Fruit fly (Drosophila melanogaster) whole organism, adult: ENCODE results near the gene Septin2.

Experiments used
- CG11617 ChIP-seq: fragments of 200-800 bp; sonication (Bioruptor generic); optimal IDR thresholded peaks from 2 replicates; lab custom pipeline; 2017; ENCODE audit warnings: mild to moderate bottlenecking, missing biosample characterization, missing genetic modification reagents, missing genetic modification characterization
- CG12768 ChIP-seq: fragments of 200-800 bp; sonication (Bioruptor generic); optimal IDR thresholded peaks from 2 replicates; lab custom pipeline; 2017; ENCODE audit warnings: missing biosample characterization, missing genetic modification characterization, mild to moderate bottlenecking, moderate library complexity, missing genetic modification reagents
- CG14711 ChIP-seq: fragments of 200-800 bp; sonication (Bioruptor generic); optimal IDR thresholded peaks from 2 replicates; lab custom pipeline; 2018; ENCODE audit warnings: missing biosample characterization, mild to moderate bottlenecking, missing genetic modification characterization, moderate library complexity
- CG1620 ChIP-seq: fragments of 200-800 bp; sonication (Bioruptor generic); optimal IDR thresholded peaks from 2 replicates; lab custom pipeline; 2016; ENCODE audit warnings: missing biosample characterization, missing genetic modification characterization
- CG33017 ChIP-seq: fragments of 200-800 bp; sonication (Bioruptor generic); optimal IDR thresholded peaks from 2 replicates; lab custom pipeline; 2018; ENCODE audit warnings: missing biosample characterization, mild to moderate bottlenecking, missing genetic modification characterization, moderate library complexity
- CG5204 ChIP-seq: fragments of 200-800 bp; sonication (Bioruptor generic); optimal IDR thresholded peaks from 2 replicates; lab custom pipeline; 2016; ENCODE audit warnings: missing biosample characterization, missing genetic modification characterization
- CG7045 ChIP-seq: fragments of 200-800 bp; sonication (Bioruptor generic); optimal IDR thresholded peaks from 2 replicates; lab custom pipeline; 2017; ENCODE audit warnings: missing biosample characterization, mild to moderate bottlenecking, missing genetic modification characterization
- CG7101 ChIP-seq: fragments of 200-800 bp; sonication (Bioruptor generic); optimal IDR thresholded peaks from 2 replicates; lab custom pipeline; 2018; ENCODE audit warnings: missing biosample characterization, mild to moderate bottlenecking, missing genetic modification characterization, moderate library complexity
- Clk ChIP-seq: fragments of 200-800 bp; sonication (Bioruptor generic); optimal IDR thresholded peaks from 2 replicates; lab custom pipeline; 2017; ENCODE audit warnings: missing biosample characterization, missing genetic modification characterization
- Crg-1 ChIP-seq: fragments of 200-800 bp; sonication (Bioruptor generic); optimal IDR thresholded peaks from 2 replicates; lab custom pipeline; 2016; ENCODE audit warnings: missing biosample characterization, missing genetic modification characterization
- Hr96 ChIP-seq: fragments of 200-800 bp; sonication (Bioruptor generic); optimal IDR thresholded peaks from 2 replicates; lab custom pipeline; 2016; ENCODE audit warnings: missing biosample characterization, missing genetic modification characterization
- Mnt ChIP-seq: fragments of 200-800 bp; sonication (Bioruptor generic); optimal IDR thresholded peaks from 2 replicates; lab custom pipeline; 2016; ENCODE audit warnings: missing biosample characterization, mild to moderate bottlenecking, missing genetic modification characterization
- bab1 ChIP-seq: fragments of 200-800 bp; sonication (Bioruptor generic); optimal IDR thresholded peaks from 3 replicates; lab custom pipeline; 2019; ENCODE audit warnings: missing biosample characterization, mild to moderate bottlenecking, missing genetic modification characterization, moderate library complexity
- cic ChIP-seq: fragments of 200-800 bp; sonication (Bioruptor generic); optimal IDR thresholded peaks from 2 replicates; lab custom pipeline; 2017; ENCODE audit warnings: missing biosample characterization, mild to moderate bottlenecking, missing genetic modification characterization, moderate library complexity
- cnc ChIP-seq, 2 experiments: fragments of >200 bp; optimal IDR thresholded peaks; 2 replicates each; lab custom pipeline; 2017
- kay ChIP-seq: fragments of 200-800 bp; sonication (Bioruptor generic); peaks from one replicate; lab custom pipeline; 2016; ENCODE audit warnings: missing biosample characterization, missing genetic modification characterization, borderline replicate concordance
- ovo ChIP-seq: fragments of 200-800 bp; sonication (Bioruptor generic); optimal IDR thresholded peaks from 2 replicates; lab custom pipeline; 2016; ENCODE audit warnings: missing biosample characterization, missing genetic modification characterization
- pad ChIP-seq: fragments of 200-800 bp; sonication (Bioruptor generic); optimal IDR thresholded peaks from 3 replicates; lab custom pipeline; 2017; ENCODE audit warnings: missing biosample characterization, missing genetic modification characterization, mild to moderate bottlenecking, moderate library complexity, missing genetic modification reagents
- tj ChIP-seq: fragments of 200-800 bp; sonication (Bioruptor generic); optimal IDR thresholded peaks from 3 replicates; lab custom pipeline; 2017; ENCODE audit warnings: missing biosample characterization, mild to moderate bottlenecking, missing genetic modification characterization, moderate library complexity
- toe ChIP-seq: fragments of 200-800 bp; sonication (Bioruptor generic); optimal IDR thresholded peaks from 2 replicates; lab custom pipeline; 2016; ENCODE audit warnings: missing biosample characterization, missing genetic modification characterization

The Septin2 gene

dm6 chr3R:20555720-20556280 lies 32.4 kb downstream of the Septin2 start:
- no peak for TF ChIP-seq CG7045 (GFP tag; lab: Kevin White, UChicago)
- TF ChIP-seq kay (GFP tag; lab: Kevin White, UChicago): peak; percentile 73
- no peak for TF ChIP-seq Hr96
- peak; percentile 53 for TF ChIP-seq CG12768 (GFP tag; lab: Kevin White, UChicago)
- no peak for TF ChIP-seq CG1620
- no peak for TF ChIP-seq pad (GFP tag; lab: Kevin White, UChicago)
- TF ChIP-seq CG7101 (tag; lab: Kevin White, UChicago): no peak
- no peak for TF ChIP-seq Clk (GFP tag; lab: Kevin White, UChicago)
- TF ChIP-seq cnc (optimal IDR thresholded peaks at IDR 0.05; lab: Kevin White, UChicago): no peak
- no peak for TF ChIP-seq Mnt (GFP tag; lab: Kevin White, UChicago)

dm6 chr3R:20555023-20555422 lies 33.1 kb downstream of the Septin2 start:
- peak; percentile 35 for TF ChIP-seq cic (GFP tag; lab: Kevin White, UChicago)
- no peak for TF ChIP-seq toe (GFP tag; lab: Kevin White, UChicago)
- TF ChIP-seq pad (GFP tag; lab: Kevin White, UChicago): peak; percentile 44
- no peak for TF ChIP-seq tj
- TF ChIP-seq ovo (GFP tag; lab: Kevin White, UChicago): no peak
- TF ChIP-seq CG5204 (GFP tag; lab: Kevin White, UChicago): no peak
- no peak for TF ChIP-seq kay (GFP tag; lab: Kevin White, UChicago)
- peak; percentile 74 for TF ChIP-seq CG14711 (tag; lab: Kevin White, UChicago)
- peak; percentile 71 for TF ChIP-seq bab1
- no peak for TF ChIP-seq cnc (optimal IDR thresholded peaks at IDR 0.05; lab: Kevin White, UChicago)
- no peak for TF ChIP-seq Mnt (GFP tag; lab: Kevin White, UChicago)
- TF ChIP-seq Hr96: peak; percentile 30
- no peak for TF ChIP-seq CG1620
- no peak for TF ChIP-seq Clk (GFP tag; lab: Kevin White, UChicago)
- no peak for TF ChIP-seq CG12768 (GFP tag; lab: Kevin White, UChicago)
- TF ChIP-seq Crg-1: no peak
- peak; percentile 52 for TF ChIP-seq CG7045 (GFP tag; lab: Kevin White, UChicago)
- no peak for TF ChIP-seq CG11617 (GFP tag; lab: Kevin White, UChicago)
- TF ChIP-seq CG33017 (tag; lab: Kevin White, UChicago): peak; percentile 63
- TF ChIP-seq CG7101 (tag; lab: Kevin White, UChicago): peak; percentile 63

DNA sequence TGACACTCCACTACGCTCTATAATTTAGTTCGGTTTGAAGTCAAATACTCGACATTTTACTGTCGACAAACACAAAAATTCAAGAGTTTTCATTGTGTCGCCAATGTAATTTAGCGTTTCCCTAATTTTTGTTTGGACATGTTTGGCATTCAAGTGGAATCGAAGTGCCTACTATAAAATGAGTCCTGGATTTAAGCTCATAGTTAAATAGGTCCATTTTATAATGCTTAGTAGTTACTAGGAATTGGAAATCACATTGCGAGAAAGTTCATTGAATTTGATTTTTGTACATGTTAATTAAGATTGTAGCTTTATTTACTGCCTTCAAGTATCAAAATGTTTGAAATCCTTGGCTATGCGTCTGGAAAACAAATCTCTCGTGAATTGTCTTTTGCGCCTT lies 33.9 kb downstream of the Septin2 start, which contains the start of gene att-ORFB:
Gene att-ORFB, minus strand, starts transcription at position 101 of the 400 bp plus-strand sequence.
- TF ChIP-seq toe (GFP tag; lab: Kevin White, UChicago): no peak
- no peak for TF ChIP-seq CG33017 (tag; lab: Kevin White, UChicago)
- TF ChIP-seq CG7101 (tag; lab: Kevin White, UChicago): no peak
- TF ChIP-seq bab1: no peak
- no peak for TF ChIP-seq CG12768 (GFP tag; lab: Kevin White, UChicago)

dm6 chr3R:20552093-20552492 lies 36.1 kb downstream of the Septin2 start, which contains the start of gene Stat92E:
Stat92E (minus strand) TSS chr3R:20552311.
- no peak for TF ChIP-seq ovo (GFP tag; lab: Kevin White, UChicago)
- peak; percentile 24 for TF ChIP-seq tj
- no peak for TF ChIP-seq cnc (optimal IDR thresholded peaks at IDR 0.05; lab: Kevin White, UChicago)
- no peak for TF ChIP-seq CG33017 (tag; lab: Kevin White, UChicago)
- no peak for TF ChIP-seq bab1
- TF ChIP-seq kay (GFP tag; lab: Kevin White, UChicago): peak; percentile 21
- no peak for TF ChIP-seq CG7101 (tag; lab: Kevin White, UChicago)

dm6 chr3R:20551487-20552079 lies 36.6 kb downstream of the Septin2 start:
- TF ChIP-seq Crg-1: no peak
- no peak for TF ChIP-seq toe (GFP tag; lab: Kevin White, UChicago)
- TF ChIP-seq CG5204 (GFP tag; lab: Kevin White, UChicago): no peak
- TF ChIP-seq CG12768 (GFP tag; lab: Kevin White, UChicago): peak; percentile 15
- TF ChIP-seq tj: no peak

dm6 chr3R:20550632-20551486 lies 37.3 kb downstream of the Septin2 start:
- peak; percentile 52 for TF ChIP-seq CG7045 (GFP tag; lab: Kevin White, UChicago)
- TF ChIP-seq pad (GFP tag; lab: Kevin White, UChicago): peak; percentile 12
- TF ChIP-seq ovo (GFP tag; lab: Kevin White, UChicago): peak; percentile 72
- peak; percentile 36 for TF ChIP-seq CG33017 (tag; lab: Kevin White, UChicago)
- no peak for TF ChIP-seq tj
- TF ChIP-seq Clk (GFP tag; lab: Kevin White, UChicago): peak; percentile 23
- peak; percentile 73 for TF ChIP-seq cic (GFP tag; lab: Kevin White, UChicago)
- peak; percentile 75 for TF ChIP-seq CG7101 (tag; lab: Kevin White, UChicago)
- TF ChIP-seq cnc (optimal IDR thresholded peaks at IDR 0.05; lab: Kevin White, UChicago): no peak
- no peak for TF ChIP-seq CG1620
- TF ChIP-seq Crg-1: peak; percentile 87
- TF ChIP-seq toe (GFP tag; lab: Kevin White, UChicago): no peak
- peak; percentile 36 for TF ChIP-seq bab1
- TF ChIP-seq Mnt (GFP tag; lab: Kevin White, UChicago): peak; percentile 84
- TF ChIP-seq kay (GFP tag; lab: Kevin White, UChicago): peak; percentile 73
- peak; percentile 90 for TF ChIP-seq CG12768 (GFP tag; lab: Kevin White, UChicago)
- no peak for TF ChIP-seq CG11617 (GFP tag; lab: Kevin White, UChicago)
- peak; percentile 17 for TF ChIP-seq CG14711 (tag; lab: Kevin White, UChicago)
- TF ChIP-seq Hr96: peak; percentile 64
